Fruit fly (Drosophila melanogaster) ovary, adult (tissue): ENCODE data around the gene CG10445.
A peak's percentile ranks its signal among the peaks of the same experiment; 100 is the strongest.

Experiments
- CG17801 ChIP-seq: fragments of 200-800 bp; optimal IDR thresholded peaks from 2 replicates; lab custom pipeline; 2019; ENCODE audit warnings: missing biosample characterization, mild to moderate bottlenecking, missing genetic modification characterization, moderate library complexity; ENCODE audit not compliant: partially characterized antibody

The CG10445 gene

DNA sequence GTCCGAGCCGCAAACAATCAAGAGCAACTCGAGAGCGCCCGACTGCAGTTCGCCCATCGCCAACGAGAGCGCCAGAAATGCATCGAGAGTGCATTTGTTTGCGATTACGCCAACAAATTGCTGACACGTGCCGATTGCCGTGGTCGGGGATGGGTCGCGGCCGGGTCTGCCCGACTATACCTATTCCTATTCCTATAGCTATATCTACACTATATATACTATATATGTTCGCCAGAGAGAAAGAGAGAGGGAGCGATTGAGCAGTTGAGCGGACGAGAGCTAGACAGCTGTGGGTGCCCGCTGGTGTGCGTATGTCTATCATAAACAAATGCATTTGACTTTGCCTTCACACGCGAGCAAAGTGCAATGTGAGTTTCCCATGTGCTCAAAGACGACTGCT is 27.2 kb upstream of the CG10445 start:
- peak; percentile 47 for TF ChIP-seq CG17801 (GFP tag; lab: Kevin White, UChicago)

DNA sequence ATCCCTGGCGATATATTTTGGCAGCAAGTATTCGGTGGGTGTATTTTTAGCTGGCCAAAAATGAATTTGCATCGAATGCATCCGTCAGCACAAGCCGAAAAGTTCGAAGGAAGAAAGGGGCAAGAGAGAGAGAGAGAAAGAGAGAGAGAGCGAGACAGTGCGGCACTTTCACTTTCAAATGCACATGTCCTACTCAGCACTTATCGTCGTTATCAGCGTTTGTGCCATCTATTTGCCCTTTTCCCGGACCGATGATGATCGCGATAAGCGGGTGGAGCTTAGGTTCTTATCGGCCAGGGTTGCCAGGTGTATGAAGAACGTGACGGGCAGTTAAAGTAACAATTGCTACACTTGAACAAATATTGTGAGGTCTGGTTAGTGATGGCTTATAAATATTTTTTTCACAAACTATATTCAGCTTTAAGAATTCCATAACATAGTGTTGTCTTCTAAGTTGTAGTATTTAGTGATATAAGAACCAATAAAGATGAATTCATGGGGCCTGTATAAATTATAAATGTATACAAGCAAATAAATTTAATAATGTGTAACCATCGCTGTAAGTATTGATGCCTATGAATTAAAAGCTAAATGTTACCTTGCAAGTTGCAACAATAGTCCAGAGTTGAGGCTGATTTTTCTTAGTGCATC is 24.7 kb upstream of the CG10445 start:
- no peak for TF ChIP-seq CG17801 (GFP tag; lab: Kevin White, UChicago)

DNA sequence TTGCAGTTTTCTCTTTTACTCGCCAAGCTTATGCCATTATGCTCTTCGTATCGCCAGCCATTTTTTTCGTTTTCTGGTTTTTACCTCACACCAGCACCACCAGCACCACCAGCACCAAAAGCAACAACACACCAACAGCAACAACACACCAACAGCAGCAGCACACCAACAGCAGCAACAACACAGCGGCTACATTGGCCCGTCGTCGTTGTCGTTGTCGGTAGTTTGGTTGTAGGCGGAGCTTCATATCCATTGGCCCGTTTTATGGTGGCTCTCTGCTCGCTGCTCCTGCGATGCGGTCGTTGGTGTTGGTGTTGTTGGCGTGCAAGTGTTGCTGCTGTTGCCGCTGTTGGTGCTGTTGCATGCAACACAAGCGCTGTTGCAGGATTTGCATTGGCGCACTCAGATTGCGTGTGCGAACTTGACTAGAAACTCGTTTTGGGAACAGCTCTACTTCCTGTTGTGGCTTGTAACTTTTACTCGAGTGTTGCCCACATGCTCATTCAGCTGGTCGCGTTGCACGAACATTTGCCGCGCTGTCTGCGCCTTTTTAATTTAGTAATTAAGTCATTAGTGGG is 16.8 kb upstream of the CG10445 start:
- TF ChIP-seq CG17801 (GFP tag; lab: Kevin White, UChicago) = peak; percentile 7

DNA sequence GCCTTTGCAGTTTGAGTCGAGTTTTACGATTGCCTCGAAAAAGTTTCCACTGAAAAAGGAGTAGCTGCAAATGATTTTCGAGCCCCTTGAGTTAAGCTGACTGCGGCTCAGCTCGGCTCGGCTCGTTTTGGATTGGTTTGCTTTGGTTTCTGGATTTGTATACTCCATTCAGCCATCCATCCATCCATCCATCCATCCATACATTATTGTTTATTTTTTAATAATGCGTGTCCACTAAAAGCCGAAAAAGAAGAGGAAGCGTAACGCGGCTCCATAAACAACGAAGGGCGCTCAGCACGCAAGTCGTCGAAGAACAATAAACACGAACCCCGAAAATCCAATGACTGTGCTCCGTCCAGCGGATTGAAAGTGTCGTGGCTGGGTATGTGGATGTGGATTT is 6.3 kb upstream of the CG10445 start:
- no peak for TF ChIP-seq CG17801 (GFP tag; lab: Kevin White, UChicago)

DNA sequence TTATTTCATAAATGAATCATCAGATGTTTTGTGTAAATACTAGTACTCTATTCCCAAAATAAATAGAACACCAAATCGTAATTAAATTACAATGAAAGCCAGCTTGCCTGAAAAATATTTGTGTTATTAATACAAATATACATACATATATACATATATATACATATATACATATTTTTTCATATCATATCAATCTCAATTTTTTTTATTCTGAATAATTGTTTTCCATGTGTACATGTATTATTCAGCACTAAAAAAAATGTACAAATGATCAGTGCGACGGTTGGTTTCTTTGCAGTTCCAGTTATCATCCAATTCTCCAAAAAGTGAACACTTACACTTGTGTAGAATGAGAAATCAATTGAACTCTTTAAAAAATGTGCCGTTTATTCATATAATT is 6.5 kb downstream of the CG10445 start, which contains the start of gene kipf:
TSS of gene kipf (plus strand) at position 301 of the 400 bp plus-strand sequence.
- TF ChIP-seq CG17801 (GFP tag; lab: Kevin White, UChicago) = no peak

DNA sequence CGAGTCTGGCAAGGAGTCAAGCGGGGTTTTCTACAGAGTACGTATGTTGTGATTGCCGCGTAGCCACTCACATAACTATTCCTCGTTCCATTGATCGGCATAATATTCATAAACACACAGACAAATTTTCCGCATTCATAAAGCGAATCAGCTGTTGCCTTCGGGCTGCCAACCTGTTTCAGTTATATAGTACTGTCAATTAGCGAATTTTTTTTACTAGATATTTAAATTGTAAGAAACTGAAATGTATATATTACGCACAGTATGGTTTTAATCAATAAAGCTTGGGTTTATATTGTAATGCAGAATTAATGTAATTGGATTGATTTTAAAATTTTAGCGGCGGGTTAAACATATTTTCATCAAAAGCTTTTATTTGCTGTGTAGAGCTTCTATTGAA is 7.0 kb downstream of the CG10445 start, which contains the start of gene Rfk:
TSS of gene Rfk (minus strand) at position 152 of the 400 bp plus-strand sequence.
- peak; percentile 23 for TF ChIP-seq CG17801 (GFP tag; lab: Kevin White, UChicago)

DNA sequence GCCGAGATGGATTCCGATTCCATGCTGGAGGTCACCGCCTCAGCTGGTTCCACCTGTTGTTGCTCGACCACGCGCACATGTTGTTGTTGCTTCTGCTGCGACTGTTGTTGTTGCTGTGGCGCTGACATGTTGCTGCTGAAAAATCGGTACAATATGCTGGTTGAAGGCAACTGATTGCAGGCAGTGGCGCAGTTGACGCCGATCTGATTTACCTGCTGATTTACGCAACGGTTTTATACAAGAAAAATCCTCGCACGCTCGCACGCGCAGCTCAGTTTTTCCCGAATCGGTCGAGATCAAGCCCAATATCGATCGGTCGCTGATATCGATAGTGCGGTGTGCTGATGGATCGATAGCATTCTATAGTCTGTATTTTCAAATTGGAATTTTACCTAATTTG is 8.6 kb downstream of the CG10445 start, which contains the start of gene Prat:
TSS of gene Prat (minus strand) at position 298 of the 400 bp plus-strand sequence.
- no peak for TF ChIP-seq CG17801 (GFP tag; lab: Kevin White, UChicago)

DNA sequence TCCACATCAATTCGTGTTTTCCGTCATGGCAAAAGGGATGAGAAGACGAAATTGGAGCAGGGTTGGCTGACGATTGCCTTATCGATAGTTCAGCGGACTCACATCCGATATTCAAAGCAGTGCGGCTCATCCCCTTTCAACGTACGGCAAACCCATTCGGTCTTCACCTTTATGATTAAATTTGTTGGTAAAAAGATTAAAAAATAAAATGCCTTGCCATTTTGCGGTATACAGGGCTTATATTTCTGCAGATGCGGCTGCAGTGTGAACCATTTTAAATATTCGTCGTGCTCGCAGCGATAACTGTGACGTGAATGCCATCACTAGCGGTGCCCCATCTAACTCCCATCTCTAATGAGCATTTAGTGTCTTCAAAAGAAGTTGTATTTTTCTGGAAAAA is 12.8 kb downstream of the CG10445 start, which contains the start of the genes Taf7 and EMC1:
TSS of gene Taf7 (plus strand) at position 23 of the 400 bp plus-strand sequence.
TSS of gene EMC1 (minus strand) at position 53 of the 400 bp plus-strand sequence.
- no peak for TF ChIP-seq CG17801 (GFP tag; lab: Kevin White, UChicago)

DNA sequence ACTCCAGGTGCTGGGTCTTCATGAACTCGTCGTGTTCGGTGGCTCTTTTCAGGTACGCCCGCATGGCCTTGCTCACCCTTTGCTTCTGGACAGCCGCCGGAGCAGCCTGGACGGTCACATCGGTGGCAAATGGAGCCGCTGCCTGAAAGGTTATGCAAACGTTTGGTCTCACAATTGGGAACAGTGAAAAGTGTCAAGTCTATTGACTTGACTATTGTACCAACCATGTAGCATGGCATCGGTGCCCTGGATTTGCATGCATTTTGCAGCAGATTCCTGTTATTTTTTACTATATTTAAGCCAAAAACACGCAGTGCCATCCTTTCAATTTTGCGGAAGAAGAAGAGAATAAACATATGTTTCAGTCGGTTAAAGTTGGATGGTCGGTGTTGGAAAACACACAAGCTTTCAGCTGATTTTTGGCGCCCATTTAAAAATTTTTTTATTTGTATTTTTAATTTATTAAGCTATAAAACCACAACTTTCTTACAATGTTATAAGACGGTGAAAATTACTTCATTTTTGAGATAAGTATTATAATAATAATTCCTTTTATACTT is 17.7 kb downstream of the CG10445 start, which contains the start of gene mRpS9:
TSS of gene mRpS9 (minus strand) at position 355 of the 560 bp plus-strand sequence.
- TF ChIP-seq CG17801 (GFP tag; lab: Kevin White, UChicago) = peak; percentile 11

DNA sequence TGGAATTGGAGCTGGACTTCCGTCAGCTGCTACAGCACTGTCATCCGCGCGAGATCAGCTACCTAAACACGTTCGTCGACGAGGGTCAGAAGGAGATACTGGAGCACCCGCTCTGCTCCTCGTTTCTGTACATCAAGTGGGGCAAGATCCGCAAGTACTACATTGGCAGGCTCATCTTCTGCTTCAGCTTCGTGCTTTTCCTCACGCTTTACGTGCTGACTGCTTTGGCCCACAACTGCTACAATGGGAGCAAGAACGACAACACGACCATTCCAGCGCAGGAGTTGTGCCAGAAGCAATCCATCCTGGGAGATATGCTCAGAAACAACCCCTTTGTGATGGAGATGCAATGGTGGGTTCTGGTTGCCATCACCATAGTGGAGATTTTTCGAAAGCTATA is 20.8 kb downstream of the CG10445 start:
- no peak for TF ChIP-seq CG17801 (GFP tag; lab: Kevin White, UChicago)

DNA sequence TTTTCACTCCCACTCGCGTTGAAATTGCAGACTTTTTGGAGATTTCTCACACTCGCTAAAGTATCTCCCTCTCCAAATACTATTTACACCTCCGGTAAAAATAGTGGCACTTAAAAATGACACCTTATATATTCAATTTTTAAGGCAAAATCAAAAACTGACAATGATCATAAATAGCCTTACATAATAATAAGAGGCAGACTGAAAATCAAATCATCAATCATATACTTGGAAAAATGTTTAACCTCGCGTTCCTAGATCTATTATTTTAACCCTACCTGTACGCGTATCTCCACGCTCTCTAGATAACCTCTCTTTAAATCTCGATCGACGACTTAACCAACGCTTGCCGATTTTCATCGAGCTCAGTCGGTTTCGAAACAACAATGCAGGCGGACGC is 24.6 kb downstream of the CG10445 start:
- peak; percentile 78 for TF ChIP-seq CG17801 (GFP tag; lab: Kevin White, UChicago)

DNA sequence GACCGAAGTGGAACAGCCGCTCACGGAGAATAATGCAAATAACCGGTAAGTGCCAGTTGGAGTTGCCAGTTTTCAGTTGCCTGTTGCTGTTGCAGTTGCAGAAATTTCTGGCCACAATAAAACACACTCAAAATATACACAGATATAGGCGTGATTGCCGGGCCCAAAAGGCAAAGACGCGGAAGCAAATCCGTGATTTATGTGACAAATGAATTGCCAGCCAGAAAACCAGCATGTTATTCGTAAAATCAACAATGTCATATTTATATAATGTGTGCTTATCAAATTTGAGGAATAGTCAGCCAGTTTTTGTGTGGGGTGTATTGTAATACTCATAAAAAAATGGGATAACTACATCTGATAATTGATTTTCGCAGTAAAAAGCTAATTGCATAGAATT is 25.5 kb downstream of the CG10445 start:
- no peak for TF ChIP-seq CG17801 (GFP tag; lab: Kevin White, UChicago)

DNA sequence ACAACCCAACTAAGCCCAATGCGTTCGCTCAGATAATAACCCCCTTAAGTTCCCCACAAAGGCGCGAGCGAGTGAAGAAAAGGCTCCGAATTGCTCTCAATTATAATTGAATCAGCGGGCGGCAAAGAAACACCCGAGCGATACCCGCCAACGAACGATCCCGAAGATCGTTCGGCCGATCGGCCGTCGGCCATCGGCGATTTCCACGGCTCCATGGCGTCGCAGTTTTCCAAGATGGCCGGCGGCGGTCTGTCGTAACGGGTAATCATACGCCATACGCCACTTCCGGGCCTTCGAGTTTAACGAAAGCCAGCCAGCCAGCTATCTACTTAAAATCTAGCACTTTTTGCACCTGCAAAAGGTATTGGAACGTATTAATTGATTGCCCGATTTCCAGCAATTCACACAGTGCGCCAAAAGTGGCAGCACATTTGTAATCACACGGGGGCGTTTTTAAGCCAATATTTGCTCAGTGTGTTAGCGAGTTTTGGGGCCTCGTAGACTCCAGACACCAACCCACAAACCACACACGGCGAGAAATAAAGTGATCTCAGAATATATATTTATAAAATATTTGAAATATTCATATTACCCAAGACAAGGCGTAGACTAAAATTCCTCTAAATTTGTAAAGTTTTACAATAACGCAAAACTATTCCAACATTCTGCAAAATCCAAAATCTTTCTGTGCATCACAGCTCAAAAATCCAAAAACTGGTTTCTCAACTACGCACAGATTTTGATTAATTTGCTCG is 27.7 kb downstream of the CG10445 start:
- no peak for TF ChIP-seq CG17801 (GFP tag; lab: Kevin White, UChicago)

DNA sequence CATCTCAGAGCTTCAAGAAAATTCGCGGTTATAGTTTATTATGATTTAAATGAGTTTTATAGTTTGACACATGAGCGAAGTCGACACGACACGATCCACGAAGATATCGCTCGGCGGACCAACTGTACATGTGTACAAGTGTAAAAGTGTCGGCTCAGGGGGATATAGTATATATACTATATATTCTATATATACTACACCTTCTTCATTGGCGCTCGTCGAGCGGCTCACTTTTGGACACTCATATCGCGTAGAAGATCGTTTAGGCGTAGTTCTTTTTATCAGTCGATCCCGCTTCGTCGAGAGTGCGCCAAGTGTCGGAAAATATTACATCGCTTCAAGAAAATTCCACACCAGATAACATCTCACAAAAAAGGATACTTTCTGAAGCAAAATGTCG is 29.1 kb downstream of the CG10445 start, which contains the start of gene wtrw:
TSS of gene wtrw (plus strand) at position 301 of the 400 bp plus-strand sequence.
- no peak for TF ChIP-seq CG17801 (GFP tag; lab: Kevin White, UChicago)

DNA sequence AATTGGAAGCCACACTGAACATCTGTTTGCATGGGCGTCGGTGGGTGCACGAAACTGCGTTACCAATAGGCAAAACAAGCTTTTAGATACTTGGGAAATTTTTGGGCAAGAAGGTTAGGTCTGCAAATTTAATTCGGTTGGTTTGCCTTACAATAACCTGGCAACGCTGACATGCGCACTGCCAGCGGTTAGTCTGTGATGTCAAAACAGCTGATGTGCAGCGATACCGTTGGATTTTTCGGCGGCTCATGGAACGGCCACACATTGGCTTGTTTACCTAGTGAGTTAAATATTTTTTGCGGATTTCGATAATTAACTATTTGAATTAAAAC is 33.3 kb downstream of the CG10445 start, which contains the start of gene ArgRS-m:
TSS of gene ArgRS-m (plus strand) at position 187 of the 332 bp plus-strand sequence.
- peak; percentile 59 for TF ChIP-seq CG17801 (GFP tag; lab: Kevin White, UChicago)
